In genomic region chr2L:19492934-19493686, dm6 we compare ENCODE assay signal across 1 fruit fly cellular context.
TF ChIP-seq lines count a peak whose summit lies in the region.

swm (plus strand) TSS chr2L:19493251.
Ctu2 (minus strand) TSS chr2L:19493253.

TF ChIP-seq in whole organism, embryonic, 481 proteins besides CTCF, POLR2A, EP300 and RAD21 (continued from another document and continues in another):
- TF ChIP-seq B-H1 (GFP tag; IDR thresholded peaks at IDR 0.05; lab: Robert Waterston, UW) = peak; percentile 22; the same call in 2 of the 3 replicates
- TF ChIP-seq schlank (tag; optimal IDR thresholded peaks at IDR 0.05; lab: Kevin White, UChicago) = no peak
- TF ChIP-seq kay (GFP tag; optimal IDR thresholded peaks at IDR 0.05; lab: Kevin White, UChicago) = no peak
- peak; percentile 92 for TF ChIP-seq ftz-f1 (GFP tag; optimal IDR thresholded peaks at IDR 0.05; lab: Kevin White, UChicago)
- TF ChIP-seq sim (GFP tag; IDR thresholded peaks at IDR 0.05; lab: Robert Waterston, UW) = no peak
- no peak for TF ChIP-seq NC2β (GFP tag; optimal IDR thresholded peaks at IDR 0.05; lab: Kevin White, UChicago)
- peak; percentile 16 for TF ChIP-seq CG9797 (GFP tag; optimal IDR thresholded peaks at IDR 0.05; lab: Kevin White, UChicago)
- TF ChIP-seq CG6854 (GFP tag; optimal IDR thresholded peaks at IDR 0.05; lab: Kevin White, UChicago) = no peak
- TF ChIP-seq CHES-1-like (GFP tag; optimal IDR thresholded peaks at IDR 0.05; lab: Kevin White, UChicago) = no peak
- peak; percentile 31 for TF ChIP-seq CG12942 (GFP tag; optimal IDR thresholded peaks at IDR 0.05; lab: Kevin White, UChicago)
- TF ChIP-seq CG2120 (GFP tag; optimal IDR thresholded peaks at IDR 0.05; lab: Kevin White, UChicago) = peak; percentile 47
- TF ChIP-seq NK7.1 (GFP tag; optimal IDR thresholded peaks at IDR 0.05; lab: Kevin White, UChicago) = no peak
- peak; percentile 79 for TF ChIP-seq CG10267 (tag; optimal IDR thresholded peaks at IDR 0.05; lab: Kevin White, UChicago)
- TF ChIP-seq Ets97D (GFP tag; optimal IDR thresholded peaks at IDR 0.05; lab: Kevin White, UChicago) = no peak
- no peak for TF ChIP-seq CG14667 (GFP tag; IDR thresholded peaks at IDR 0.05; lab: Robert Waterston, UW)
- no peak for TF ChIP-seq CG14441 (GFP tag; IDR thresholded peaks at IDR 0.05; lab: Robert Waterston, UW)
- TF ChIP-seq CG6813 (GFP tag; optimal IDR thresholded peaks at IDR 0.05; lab: Kevin White, UChicago) = no peak
- no peak for TF ChIP-seq sr (GFP tag; IDR thresholded peaks at IDR 0.05; lab: Robert Waterston, UW)
- TF ChIP-seq hbn (GFP tag; IDR thresholded peaks at IDR 0.05; lab: Robert Waterston, UW; ENCODE audit: partially characterized antibody) = peak; percentile 66
- TF ChIP-seq MESR4 (GFP tag; optimal IDR thresholded peaks at IDR 0.05; lab: Kevin White, UChicago) = peak; percentile 96
- 0 out of 3 replicates have a peak, but pooled peaks have one; percentile 32 for TF ChIP-seq CG11093 (GFP tag; IDR thresholded peaks at IDR 0.05; lab: Robert Waterston, UW)
- peak; percentile 20 for TF ChIP-seq dm (GFP tag; optimal IDR thresholded peaks at IDR 0.05; lab: Kevin White, UChicago)
- TF ChIP-seq CG8359 (GFP tag; optimal IDR thresholded peaks at IDR 0.05; lab: Kevin White, UChicago; ENCODE audit: borderline replicate concordance) = no peak
- TF ChIP-seq CG7372 (GFP tag; IDR thresholded peaks at IDR 0.05; lab: Robert Waterston, UW) = peak; percentile 57; the same call in 1 of the 2 replicates
- TF ChIP-seq Abd-B (GFP tag; optimal IDR thresholded peaks at IDR 0.05; lab: Kevin White, UChicago) = peak; percentile 67
- no peak for TF ChIP-seq NC2α (GFP tag; optimal IDR thresholded peaks at IDR 0.05; lab: Kevin White, UChicago)
- no peak for TF ChIP-seq CG18764 (GFP tag; optimal IDR thresholded peaks at IDR 0.05; lab: Kevin White, UChicago)
- no peak for TF ChIP-seq CG6654 (GFP tag; optimal IDR thresholded peaks at IDR 0.05; lab: Kevin White, UChicago)
- peak; percentile 67 for TF ChIP-seq CG10979 (tag; optimal IDR thresholded peaks at IDR 0.05; lab: Kevin White, UChicago)
- TF ChIP-seq pfk (GFP tag; optimal IDR thresholded peaks at IDR 0.05; lab: Kevin White, UChicago) = no peak
- TF ChIP-seq CG14050 (GFP tag; IDR thresholded peaks at IDR 0.05; lab: Robert Waterston, UW) = 0 out of 3 replicates have a peak, but pooled peaks have one; percentile 24
- TF ChIP-seq CG11247 (GFP tag; IDR thresholded peaks at IDR 0.05; lab: Robert Waterston, UW) = no peak
- no peak for TF ChIP-seq ATbp (GFP tag; optimal IDR thresholded peaks at IDR 0.05; lab: Kevin White, UChicago)
- peak; percentile 60 for TF ChIP-seq CG18619 (GFP tag; optimal IDR thresholded peaks at IDR 0.05; lab: Kevin White, UChicago)
- TF ChIP-seq CG3995 (GFP tag; optimal IDR thresholded peaks at IDR 0.05; lab: Kevin White, UChicago) = peak; percentile 3
- TF ChIP-seq CG3847 (GFP tag; IDR thresholded peaks at IDR 0.05; lab: Robert Waterston, UW) = peak; percentile 66
- no peak for TF ChIP-seq ro (GFP tag; IDR thresholded peaks at IDR 0.05; lab: Robert Waterston, UW)
- no peak for TF ChIP-seq Six4 (GFP tag; optimal IDR thresholded peaks at IDR 0.05; lab: Kevin White, UChicago)
- peak; percentile 18 for TF ChIP-seq CG11723 (GFP tag; optimal IDR thresholded peaks at IDR 0.05; lab: Kevin White, UChicago)
- TF ChIP-seq CG6254 (GFP tag; optimal IDR thresholded peaks at IDR 0.05; lab: Kevin White, UChicago) = no peak
- peak; percentile 84 for TF ChIP-seq CG10543 (GFP tag; optimal IDR thresholded peaks at IDR 0.05; lab: Kevin White, UChicago)
- TF ChIP-seq Bgb (GFP tag; IDR thresholded peaks at IDR 0.05; lab: Robert Waterston, UW; ENCODE audit: partially characterized antibody) = peak; percentile 57; the same call in 1 of the 2 replicates
- TF ChIP-seq CoRest (tag; optimal IDR thresholded peaks at IDR 0.05; lab: Kevin White, UChicago) = peak; percentile 89
- TF ChIP-seq CG2116 (GFP tag; optimal IDR thresholded peaks at IDR 0.05; lab: Kevin White, UChicago) = peak; percentile 98
- TF ChIP-seq corto (GFP tag; optimal IDR thresholded peaks at IDR 0.05; lab: Kevin White, UChicago) = no peak
- 0 out of 3 replicates have a peak, but pooled peaks have one; percentile 36 for TF ChIP-seq CG7357 (GFP tag; IDR thresholded peaks at IDR 0.05; lab: Robert Waterston, UW)
- no peak for TF ChIP-seq scrt (GFP tag; optimal IDR thresholded peaks at IDR 0.05; lab: Kevin White, UChicago)
- TF ChIP-seq CG8924 (tag; optimal IDR thresholded peaks at IDR 0.05; lab: Kevin White, UChicago) = peak; percentile 82
- peak; percentile 19 for TF ChIP-seq kah (GFP tag; optimal IDR thresholded peaks at IDR 0.05; lab: Kevin White, UChicago)
- TF ChIP-seq Hand (GFP tag; optimal IDR thresholded peaks at IDR 0.05; lab: Kevin White, UChicago) = peak; percentile 52
- TF ChIP-seq CG17829 (tag; optimal IDR thresholded peaks at IDR 0.05; lab: Kevin White, UChicago) = peak; percentile 72
- TF ChIP-seq Tbp (GFP tag; optimal IDR thresholded peaks at IDR 0.05; lab: Kevin White, UChicago) = no peak
- no peak for TF ChIP-seq CG10321 (GFP tag; IDR thresholded peaks at IDR 0.05; lab: Robert Waterston, UW)
- TF ChIP-seq Taf1 (GFP tag; IDR thresholded peaks at IDR 0.05; lab: Robert Waterston, UW) = no peak; the same call in 1 of the 2 replicates
- TF ChIP-seq CG7271 (tag; optimal IDR thresholded peaks at IDR 0.05; lab: Kevin White, UChicago) = no peak
- TF ChIP-seq CG12104 (GFP tag; optimal IDR thresholded peaks at IDR 0.05; lab: Kevin White, UChicago) = peak; percentile 36
- no peak for TF ChIP-seq Hr51 (GFP tag; optimal IDR thresholded peaks at IDR 0.05; lab: Kevin White, UChicago)
- TF ChIP-seq Sin3A (optimal IDR thresholded peaks at IDR 0.05; lab: Kevin White, UChicago) = peak; percentile 66
- no peak for TF ChIP-seq sqz (GFP tag; optimal IDR thresholded peaks at IDR 0.05; lab: Kevin White, UChicago)
- TF ChIP-seq Drgx (GFP tag; IDR thresholded peaks at IDR 0.05; lab: Robert Waterston, UW) = no peak
- TF ChIP-seq btn (GFP tag; optimal IDR thresholded peaks at IDR 0.05; lab: Kevin White, UChicago) = no peak
- TF ChIP-seq psq (GFP tag; optimal IDR thresholded peaks at IDR 0.05; lab: Kevin White, UChicago) = no peak
- peak; percentile 47 for TF ChIP-seq CG17186 (GFP tag; optimal IDR thresholded peaks at IDR 0.05; lab: Kevin White, UChicago)
- TF ChIP-seq HmgD (GFP tag; optimal IDR thresholded peaks at IDR 0.05; lab: Kevin White, UChicago) = peak; percentile 24
- no peak for TF ChIP-seq gfzf (GFP tag; optimal IDR thresholded peaks at IDR 0.05; lab: Kevin White, UChicago)
- no peak for TF ChIP-seq gro (GFP tag; optimal IDR thresholded peaks at IDR 0.05; lab: Kevin White, UChicago)
- peak; percentile 66 for TF ChIP-seq sens (GFP tag; lab: Kevin White, UChicago)
- peak; percentile 61; the same call in 2 of the 3 replicates for TF ChIP-seq dysf (GFP tag; IDR thresholded peaks at IDR 0.05; lab: Robert Waterston, UW)
- TF ChIP-seq CG10209 (GFP tag; optimal IDR thresholded peaks at IDR 0.05; lab: Kevin White, UChicago) = no peak
- TF ChIP-seq odd (GFP tag; optimal IDR thresholded peaks at IDR 0.05; lab: Kevin White, UChicago) = no peak
- TF ChIP-seq CG1832 (GFP tag; optimal IDR thresholded peaks at IDR 0.05; lab: Kevin White, UChicago) = no peak
- TF ChIP-seq CG4404 (GFP tag; IDR thresholded peaks at IDR 0.05; lab: Robert Waterston, UW) = peak; percentile 56
- no peak for TF ChIP-seq CG12071 (GFP tag; optimal IDR thresholded peaks at IDR 0.05; lab: Kevin White, UChicago)
- TF ChIP-seq CG1024 (GFP tag; IDR thresholded peaks at IDR 0.05; lab: Robert Waterston, UW) = no peak
- TF ChIP-seq ewg (GFP tag; optimal IDR thresholded peaks at IDR 0.05; lab: Kevin White, UChicago) = no peak
- peak; percentile 27 for TF ChIP-seq lbe (GFP tag; optimal IDR thresholded peaks at IDR 0.05; lab: Kevin White, UChicago)
- TF ChIP-seq abd-A (tag; optimal IDR thresholded peaks at IDR 0.05; lab: Kevin White, UChicago) = no peak
- TF ChIP-seq wor (GFP tag; IDR thresholded peaks at IDR 0.05; lab: Robert Waterston, UW) = no peak
- no peak for TF ChIP-seq gcm (GFP tag; optimal IDR thresholded peaks at IDR 0.05; lab: Kevin White, UChicago)
- no peak for TF ChIP-seq CG8765 (GFP tag; IDR thresholded peaks at IDR 0.05; lab: Robert Waterston, UW)
- TF ChIP-seq CG17568 (GFP tag; optimal IDR thresholded peaks at IDR 0.05; lab: Kevin White, UChicago) = no peak
- no peak for TF ChIP-seq ham (GFP tag; IDR thresholded peaks at IDR 0.05; lab: Robert Waterston, UW)
- no peak for TF ChIP-seq tna (GFP tag; IDR thresholded peaks at IDR 0.05; lab: Robert Waterston, UW; ENCODE audit: partially characterized antibody)
- no peak for TF ChIP-seq ap (GFP tag; IDR thresholded peaks at IDR 0.05; lab: Robert Waterston, UW)
- TF ChIP-seq pnt (GFP tag; optimal IDR thresholded peaks at IDR 0.05; lab: Kevin White, UChicago) = no peak
- 0 out of 2 replicates have a peak, but pooled peaks have one; percentile 27 for TF ChIP-seq H2.0 (GFP tag; IDR thresholded peaks at IDR 0.05; lab: Robert Waterston, UW)
- no peak for TF ChIP-seq tio (GFP tag; optimal IDR thresholded peaks at IDR 0.05; lab: Kevin White, UChicago)
- peak; percentile 60 for TF ChIP-seq sob (GFP tag; IDR thresholded peaks at IDR 0.05; lab: Robert Waterston, UW)
- TF ChIP-seq E2f2 (GFP tag; IDR thresholded peaks at IDR 0.05; lab: Robert Waterston, UW) = 0 out of 2 replicates have a peak, but pooled peaks have one; percentile 33
- TF ChIP-seq CG11398 (GFP tag; optimal IDR thresholded peaks at IDR 0.05; lab: Kevin White, UChicago) = no peak
- peak; percentile 56 for TF ChIP-seq CG17359 (tag; optimal IDR thresholded peaks at IDR 0.05; lab: Kevin White, UChicago)
- no peak for TF ChIP-seq CG15011 (GFP tag; optimal IDR thresholded peaks at IDR 0.05; lab: Kevin White, UChicago)
- TF ChIP-seq CG11560 (tag; IDR thresholded peaks at IDR 0.05; lab: Robert Waterston, UW) = peak; percentile 47; the same call in 2 of the 3 replicates
- 0 out of 2 replicates have a peak, but pooled peaks have one; percentile 18 for TF ChIP-seq danr (GFP tag; IDR thresholded peaks at IDR 0.05; lab: Robert Waterston, UW)
- TF ChIP-seq chm (GFP tag; IDR thresholded peaks at IDR 0.05; lab: Robert Waterston, UW) = no peak
- peak; percentile 42; the same call in 2 of the 3 replicates for TF ChIP-seq tgo (GFP tag; IDR thresholded peaks at IDR 0.05; lab: Robert Waterston, UW)
- TF ChIP-seq sd (tag; optimal IDR thresholded peaks at IDR 0.05; lab: Kevin White, UChicago) = peak; percentile 89
- no peak for TF ChIP-seq CG10431 (GFP tag; optimal IDR thresholded peaks at IDR 0.05; lab: Kevin White, UChicago)
- no peak for TF ChIP-seq gce (GFP tag; IDR thresholded peaks at IDR 0.05; lab: Robert Waterston, UW)
- no peak for TF ChIP-seq pb (GFP tag; optimal IDR thresholded peaks at IDR 0.05; lab: Kevin White, UChicago)
- TF ChIP-seq dmrt99B (tag; optimal IDR thresholded peaks at IDR 0.05; lab: Kevin White, UChicago) = no peak
- no peak for TF ChIP-seq ato (GFP tag; IDR thresholded peaks at IDR 0.05; lab: Robert Waterston, UW; ENCODE audit: partially characterized antibody)
- no peak for TF ChIP-seq CG6175 (GFP tag; IDR thresholded peaks at IDR 0.05; lab: Robert Waterston, UW)
- peak; percentile 13; the same call in 1 of the 2 replicates for TF ChIP-seq sisA (GFP tag; IDR thresholded peaks at IDR 0.05; lab: Robert Waterston, UW)
- TF ChIP-seq CG14860 (GFP tag; IDR thresholded peaks at IDR 0.05; lab: Robert Waterston, UW; ENCODE audit: partially characterized antibody) = peak; percentile 64; the same call in 1 of the 3 replicates
- no peak for TF ChIP-seq CG13894 (tag; optimal IDR thresholded peaks at IDR 0.05; lab: Kevin White, UChicago)
- TF ChIP-seq crp (GFP tag; optimal IDR thresholded peaks at IDR 0.05; lab: Kevin White, UChicago) = peak in 1 of 2 experiments; percentile 47
- TF ChIP-seq CG10274 (GFP tag; optimal IDR thresholded peaks at IDR 0.05; lab: Kevin White, UChicago) = no peak
- TF ChIP-seq sima (GFP tag; optimal IDR thresholded peaks at IDR 0.05; lab: Kevin White, UChicago) = no peak
- peak; percentile 54 for TF ChIP-seq vvl (GFP tag; IDR thresholded peaks at IDR 0.05; lab: Robert Waterston, UW)
- TF ChIP-seq chif (GFP tag; optimal IDR thresholded peaks at IDR 0.05; lab: Kevin White, UChicago) = no peak
- no peak for TF ChIP-seq Gsc (GFP tag; IDR thresholded peaks at IDR 0.05; lab: Robert Waterston, UW)
- TF ChIP-seq Sox102F (GFP tag; optimal IDR thresholded peaks at IDR 0.05; lab: Kevin White, UChicago) = no peak
- TF ChIP-seq twi (tag; optimal IDR thresholded peaks at IDR 0.05; lab: Kevin White, UChicago) = peak; percentile 74
- TF ChIP-seq CG1529 (GFP tag; optimal IDR thresholded peaks at IDR 0.05; lab: Kevin White, UChicago) = no peak
- no peak for TF ChIP-seq CG12236 (GFP tag; optimal IDR thresholded peaks at IDR 0.05; lab: Kevin White, UChicago)
- peak; percentile 82 for TF ChIP-seq CG12659 (GFP tag; optimal IDR thresholded peaks at IDR 0.05; lab: Kevin White, UChicago)
- TF ChIP-seq Pdp1 (GFP tag; optimal IDR thresholded peaks at IDR 0.05; lab: Kevin White, UChicago) = peak in 1 of 2 experiments; percentile 18
- TF ChIP-seq Dip2 (GFP tag; IDR thresholded peaks at IDR 0.05; lab: Robert Waterston, UW) = no peak
- peak; percentile 48 for TF ChIP-seq pzg (GFP tag; optimal IDR thresholded peaks at IDR 0.05; lab: Kevin White, UChicago)
- peak; percentile 64 for TF ChIP-seq CG15601 (tag; optimal IDR thresholded peaks at IDR 0.05; lab: Kevin White, UChicago)
- peak; percentile 64; the same call in 2 of the 3 replicates for TF ChIP-seq CG11695 (GFP tag; IDR thresholded peaks at IDR 0.05; lab: Robert Waterston, UW)
- peak; percentile 76 for TF ChIP-seq Rfx (GFP tag; IDR thresholded peaks at IDR 0.05; lab: Robert Waterston, UW)
- TF ChIP-seq HLH3B (GFP tag; IDR thresholded peaks at IDR 0.05; lab: Robert Waterston, UW) = peak; percentile 53; the same call in 1 of the 2 replicates
- no peak for TF ChIP-seq CG10565 (GFP tag; optimal IDR thresholded peaks at IDR 0.05; lab: Kevin White, UChicago)
- TF ChIP-seq CG11696 (GFP tag; IDR thresholded peaks at IDR 0.05; lab: Robert Waterston, UW) = no peak
- peak; percentile 48 for TF ChIP-seq zen (tag; optimal IDR thresholded peaks at IDR 0.05; lab: Kevin White, UChicago)
- TF ChIP-seq ssp (GFP tag; IDR thresholded peaks at IDR 0.05; lab: Robert Waterston, UW) = 0 out of 2 replicates have a peak, but pooled peaks have one; percentile 12
- no peak for TF ChIP-seq D (optimal IDR thresholded peaks at IDR 0.05; lab: Kevin White, UChicago)
- peak; percentile 40 for TF ChIP-seq D (GFP tag; optimal IDR thresholded peaks at IDR 0.05; lab: Kevin White, UChicago)
- no peak for TF ChIP-seq shn (GFP tag; optimal IDR thresholded peaks at IDR 0.05; lab: Kevin White, UChicago)
- TF ChIP-seq Usf (GFP tag; optimal IDR thresholded peaks at IDR 0.05; lab: Kevin White, UChicago) = peak; percentile 13
